Fruit fly (Drosophila melanogaster) whole organism, embryonic: ENCODE results near the gene rho-5.

Source experiments
- CG10462 ChIP-seq: fragments of 200-800 bp; sonication (Bioruptor generic); optimal IDR thresholded peaks from 2 replicates; lab custom pipeline; 2016; ENCODE audit warnings: missing biosample characterization, missing genetic modification characterization
- CG14860 ChIP-seq: fragments of 200-800 bp; sonication (Bioruptor generic); IDR thresholded peaks from 3 replicates; pipeline ENCODE4 v1.3.6; 2022; ENCODE audit warnings: missing biosample characterization, missing genetic modification characterization; ENCODE audit not compliant: partially characterized antibody
- CG15601 ChIP-seq: fragments of 200-800 bp; sonication (Bioruptor generic); optimal IDR thresholded peaks from 3 replicates; lab custom pipeline; 2019; ENCODE audit warnings: missing biosample characterization, mild to moderate bottlenecking, missing genetic modification characterization, moderate library complexity
- CG16813 ChIP-seq: fragments of 200-800 bp; sonication (Bioruptor generic); IDR thresholded peaks from 3 replicates; pipeline ENCODE4 v1.3.6; 2022; ENCODE audit warnings: missing biosample characterization, missing genetic modification characterization; ENCODE audit not compliant: partially characterized antibody
- CG17361 ChIP-seq: fragments of 200-800 bp; sonication (Bioruptor generic); IDR thresholded peaks from 3 replicates; pipeline ENCODE4 v1.3.6; 2022; ENCODE audit warnings: missing biosample characterization, missing genetic modification characterization
- CG17829 ChIP-seq: fragments of 200-800 bp; optimal IDR thresholded peaks from 2 replicates; lab custom pipeline; 2019; ENCODE audit warnings: missing biosample characterization, mild to moderate bottlenecking, missing genetic modification characterization, moderate library complexity
- CG1832 ChIP-seq: fragments of 200-800 bp; sonication (Bioruptor generic); optimal IDR thresholded peaks from 2 replicates; lab custom pipeline; 2017; ENCODE audit warnings: missing biosample characterization, mild to moderate bottlenecking, missing genetic modification characterization, inconsistent platforms
- CG18764 ChIP-seq: fragments of 200-800 bp; sonication (Bioruptor generic); optimal IDR thresholded peaks from 3 replicates; lab custom pipeline; 2016; ENCODE audit warnings: missing biosample characterization, missing genetic modification characterization
- CG2116 ChIP-seq: fragments of 200-800 bp; sonication (Bioruptor generic); optimal IDR thresholded peaks from 3 replicates; lab custom pipeline; 2018; ENCODE audit warnings: missing biosample characterization, mild to moderate bottlenecking, missing genetic modification characterization
- CG2129 ChIP-seq: fragments of 200-800 bp; sonication (Bioruptor generic); IDR thresholded peaks from 2 replicates; pipeline ENCODE4 v1.3.6; 2022; ENCODE audit warnings: missing biosample characterization, missing genetic modification characterization; ENCODE audit not compliant: partially characterized antibody
- CG2199 ChIP-seq: fragments of 200-800 bp; sonication (Bioruptor generic); IDR thresholded peaks from 3 replicates; pipeline ENCODE4 v1.3.6; 2022; ENCODE audit warnings: missing biosample characterization, missing genetic modification characterization
- CG32532 ChIP-seq: fragments of 200-800 bp; sonication (Bioruptor generic); IDR thresholded peaks from 2 replicates; pipeline ENCODE4 v1.3.6; 2022; ENCODE audit warnings: missing biosample characterization, missing genetic modification characterization
- CG3995 ChIP-seq: fragments of 200-800 bp; sonication (Bioruptor generic); optimal IDR thresholded peaks from 3 replicates; lab custom pipeline; 2016; ENCODE audit warnings: missing biosample characterization, missing genetic modification characterization
- CG4360 ChIP-seq: fragments of 200-800 bp; sonication (Bioruptor generic); IDR thresholded peaks from 2 replicates; pipeline ENCODE4 v1.3.6; 2022; ENCODE audit warnings: missing biosample characterization, missing genetic modification characterization
- CG7357 ChIP-seq: fragments of 200-800 bp; sonication (Bioruptor generic); IDR thresholded peaks from 3 replicates; pipeline ENCODE4 v1.3.6; 2022; ENCODE audit warnings: missing biosample characterization, missing genetic modification characterization
- CG7963 ChIP-seq: fragments of 200-800 bp; sonication (Bioruptor generic); IDR thresholded peaks from 3 replicates; pipeline ENCODE4 v1.3.6; 2022; ENCODE audit warnings: missing biosample characterization, missing genetic modification characterization; ENCODE audit not compliant: partially characterized antibody
- CG9797 ChIP-seq: fragments of 200-800 bp; sonication (Bioruptor generic); optimal IDR thresholded peaks from 3 replicates; lab custom pipeline; 2018; ENCODE audit warnings: missing biosample characterization, mild to moderate bottlenecking, missing genetic modification characterization
- CG9876 ChIP-seq: fragments of 200-800 bp; sonication (Bioruptor generic); optimal IDR thresholded peaks from 2 replicates; lab custom pipeline; 2016; ENCODE audit warnings: missing biosample characterization, missing genetic modification characterization
- Dp ChIP-seq: fragments of 200-800 bp; sonication (Bioruptor generic); optimal IDR thresholded peaks from 2 replicates; lab custom pipeline; 2018; ENCODE audit warnings: missing biosample characterization, mild to moderate bottlenecking, missing genetic modification characterization, moderate library complexity
- Dref ChIP-seq: fragments of 200-800 bp; sonication (Bioruptor generic); IDR thresholded peaks from 2 replicates; pipeline ENCODE4 v1.3.6; 2022; ENCODE audit warnings: missing biosample characterization, missing genetic modification characterization
- Ets97D ChIP-seq: fragments of 200-800 bp; sonication (Bioruptor generic); optimal IDR thresholded peaks from 3 replicates; lab custom pipeline; 2016; ENCODE audit warnings: missing biosample characterization, missing genetic modification characterization
- Hmx ChIP-seq: fragments of 200-800 bp; sonication (Bioruptor generic); optimal IDR thresholded peaks from 2 replicates; lab custom pipeline; 2016; ENCODE audit warnings: missing biosample characterization, missing genetic modification characterization
- Mad ChIP-seq: fragments of 200-800 bp; sonication (Bioruptor generic); optimal IDR thresholded peaks from 2 replicates; lab custom pipeline; 2016; ENCODE audit warnings: missing biosample characterization, missing genetic modification characterization
- Scr ChIP-seq: fragments of 200-800 bp; sonication (Bioruptor generic); IDR thresholded peaks from 2 replicates; pipeline ENCODE4 v1.3.6; 2022; ENCODE audit warnings: missing biosample characterization, missing genetic modification characterization; ENCODE audit not compliant: partially characterized antibody
- Spps ChIP-seq: fragments of 200-800 bp; sonication (Bioruptor generic); optimal IDR thresholded peaks from 2 replicates; lab custom pipeline; 2018; ENCODE audit warnings: missing biosample characterization, mild to moderate bottlenecking, missing genetic modification characterization
- Sry-β ChIP-seq: fragments of 200-800 bp; sonication (Bioruptor generic); optimal IDR thresholded peaks from 2 replicates; lab custom pipeline; 2018; ENCODE audit warnings: missing biosample characterization, mild to moderate bottlenecking, missing genetic modification characterization, moderate library complexity
- Stat92E ChIP-seq, 3 experiments: fragments of >200 bp in 2 of 3; fragments of 200-800 bp in 1 of 3; sonication (Bioruptor generic) in 1 of 3; optimal IDR thresholded peaks; 2 replicates each; lab custom pipeline; 2017 to 2019; ENCODE audit warnings: missing biosample characterization in 3 of 3, missing genetic modification characterization in 3 of 3, mild to moderate bottlenecking in 1 of 3, moderate library complexity in 1 of 3
- Taf1 ChIP-seq: fragments of 200-800 bp; sonication (Bioruptor generic); IDR thresholded peaks from 2 replicates; pipeline ENCODE4 v1.3.6; 2022; ENCODE audit warnings: missing biosample characterization, missing genetic modification characterization
- YL-1 ChIP-seq: fragments of 200-800 bp; sonication (Bioruptor generic); optimal IDR thresholded peaks from 3 replicates; lab custom pipeline; 2017; ENCODE audit warnings: missing biosample characterization, mild to moderate bottlenecking, missing genetic modification characterization
- amos ChIP-seq: fragments of 200-800 bp; sonication (Bioruptor generic); IDR thresholded peaks from 2 replicates; pipeline ENCODE4 v1.3.6; 2022; ENCODE audit warnings: missing biosample characterization, missing genetic modification characterization; ENCODE audit not compliant: partially characterized antibody
- cg ChIP-seq: fragments of 200-800 bp; sonication (Bioruptor generic); optimal IDR thresholded peaks from 3 replicates; lab custom pipeline; 2019; ENCODE audit warnings: missing biosample characterization, mild to moderate bottlenecking, missing genetic modification characterization, moderate library complexity
- dpn ChIP-seq, 2 experiments: fragments of 200-800 bp; sonication (Bioruptor generic); optimal IDR thresholded peaks; 3 replicates each; lab custom pipeline; 2016; ENCODE audit warnings: missing biosample characterization in 2 of 2, missing genetic modification characterization in 2 of 2
- ems ChIP-seq: fragments of 200-800 bp; sonication (Bioruptor generic); optimal IDR thresholded peaks from 3 replicates; lab custom pipeline; 2016; ENCODE audit warnings: missing biosample characterization, missing genetic modification characterization
- gem ChIP-seq: fragments of 200-800 bp; sonication (Bioruptor generic); optimal IDR thresholded peaks from 2 replicates; lab custom pipeline; 2019; ENCODE audit warnings: missing biosample characterization, mild to moderate bottlenecking, missing genetic modification characterization, moderate library complexity
- hth ChIP-seq: fragments of >200 bp; optimal IDR thresholded peaks from 2 replicates; lab custom pipeline; 2017; ENCODE audit warnings: inconsistent platforms
- lilli ChIP-seq: fragments of 200-800 bp; sonication (Bioruptor generic); optimal IDR thresholded peaks from 3 replicates; lab custom pipeline; 2016; ENCODE audit warnings: missing biosample characterization, missing genetic modification characterization
- lola ChIP-seq, 3 experiments: fragments of >200 bp in 2 of 3; fragments of 200-800 bp in 1 of 3; sonication (Bioruptor generic) in 1 of 3; optimal IDR thresholded peaks; 2 replicates each; lab custom pipeline; 2017 to 2019; ENCODE audit warnings: missing biosample characterization in 3 of 3, missing genetic modification characterization in 3 of 3, mild to moderate bottlenecking in 1 of 3, moderate library complexity in 1 of 3
- mam ChIP-seq: fragments of 200-800 bp; sonication (Bioruptor generic); optimal IDR thresholded peaks from 3 replicates; lab custom pipeline; 2016; ENCODE audit warnings: missing biosample characterization, missing genetic modification characterization
- mirr ChIP-seq: fragments of 200-800 bp; sonication (Bioruptor generic); optimal IDR thresholded peaks from 3 replicates; lab custom pipeline; 2018; ENCODE audit warnings: missing biosample characterization, mild to moderate bottlenecking, missing genetic modification characterization
- org-1 ChIP-seq: fragments of 200-800 bp; sonication (Bioruptor generic); optimal IDR thresholded peaks from 2 replicates; lab custom pipeline; 2017; ENCODE audit warnings: missing biosample characterization, missing genetic modification characterization
- otp ChIP-seq: fragments of 200-800 bp; sonication (Bioruptor generic); IDR thresholded peaks from 3 replicates; pipeline ENCODE4, ENCODE4 v1.3.6; 2022; ENCODE audit warnings: missing biosample characterization, missing genetic modification characterization
- pfk ChIP-seq: fragments of 200-800 bp; sonication (Bioruptor generic); optimal IDR thresholded peaks from 2 replicates; lab custom pipeline; 2018; ENCODE audit warnings: missing biosample characterization, mild to moderate bottlenecking, missing genetic modification characterization, moderate library complexity
- pzg ChIP-seq: fragments of 200-800 bp; sonication (Bioruptor generic); optimal IDR thresholded peaks from 3 replicates; lab custom pipeline; 2018; ENCODE audit warnings: missing biosample characterization, mild to moderate bottlenecking, missing genetic modification characterization, moderate library complexity
- sd ChIP-seq: fragments of 200-800 bp; sonication (Bioruptor generic); optimal IDR thresholded peaks from 3 replicates; lab custom pipeline; 2018; ENCODE audit warnings: missing biosample characterization, mild to moderate bottlenecking, missing genetic modification characterization, moderate library complexity
- ssp ChIP-seq: fragments of 200-800 bp; sonication (Bioruptor generic); IDR thresholded peaks from 2 replicates; pipeline ENCODE4 v1.3.6; 2022; ENCODE audit warnings: missing biosample characterization, missing genetic modification characterization
- trem ChIP-seq: fragments of 200-800 bp; optimal IDR thresholded peaks from 3 replicates; lab custom pipeline; 2019; ENCODE audit warnings: missing biosample characterization, mild to moderate bottlenecking, missing genetic modification characterization, moderate library complexity
- tx ChIP-seq: fragments of 200-800 bp; sonication (Bioruptor generic); optimal IDR thresholded peaks from 2 replicates; lab custom pipeline; 2016; ENCODE audit warnings: missing biosample characterization, missing genetic modification characterization
- yki ChIP-seq: fragments of >200 bp; optimal IDR thresholded peaks from 3 replicates; lab custom pipeline; 2018
- zfh1 ChIP-seq: fragments of 200-800 bp; sonication (Bioruptor generic); IDR thresholded peaks from 3 replicates; pipeline ENCODE4 v1.3.6; 2022; ENCODE audit warnings: missing biosample characterization, missing genetic modification characterization

The rho-5 gene

DNA sequence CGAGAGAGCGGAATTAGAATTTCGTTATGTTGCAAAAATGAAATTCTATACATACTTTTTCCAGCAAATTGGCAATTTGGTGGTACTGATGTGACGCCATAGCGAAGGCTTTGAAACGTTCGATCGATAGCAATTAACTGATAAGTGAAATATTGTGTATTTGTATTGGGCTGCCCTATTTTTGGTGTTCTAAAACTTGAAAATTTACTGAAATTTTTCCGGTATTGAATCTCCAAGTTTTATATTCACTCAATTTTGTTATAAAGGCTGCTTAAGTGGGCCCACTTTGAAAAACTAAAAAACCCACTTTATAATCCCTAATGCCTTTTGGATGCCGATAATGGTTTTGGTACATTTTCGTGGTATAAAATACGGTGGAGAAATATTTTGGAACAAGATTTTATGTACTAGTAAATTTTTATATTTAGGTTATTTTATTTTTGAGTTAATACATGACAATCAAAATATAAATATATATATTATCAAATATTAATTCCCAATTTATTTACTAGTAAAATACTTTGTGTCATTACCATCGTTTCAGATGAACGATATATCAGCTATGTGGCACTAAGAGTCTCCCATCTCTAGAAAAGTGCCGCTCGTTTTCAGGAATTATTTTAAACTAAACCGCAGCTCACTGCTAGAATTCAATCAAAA lies 11.2 kb downstream of the rho-5 start, which contains the start of the genes Cand1 and pim (continued):
- TF ChIP-seq tx (no peak), Scr (peak; percentile 80), cg (GFP tag; lab: Kevin White, UChicago) (no peak), YL-1 (peak; percentile 52), Mad (no peak), ems (GFP tag; lab: Kevin White, UChicago) (no peak), CG10462 (GFP tag; lab: Kevin White, UChicago) (no peak), CG2116 (peak; percentile 31), CG7963 (GFP tag; lab: Robert Waterston, UW) (peak; percentile 36; the same call in 1 of the 3 replicates), CG2199 (no peak), org-1 (GFP tag; lab: Kevin White, UChicago) (no peak), Taf1 (GFP tag; lab: Robert Waterston, UW) (no peak), lilli (GFP tag; lab: Kevin White, UChicago) (no peak), CG16813 (peak; percentile 70), CG2129 (GFP tag; lab: Robert Waterston, UW) (0 out of 2 replicates have a peak, but pooled peaks have one; percentile 16), hth (lab: Kevin White, UChicago) (no peak), CG7357 (GFP tag; lab: Robert Waterston, UW) (no peak), Dp (GFP tag; lab: Kevin White, UChicago) (peak; percentile 77), CG9876 (GFP tag; lab: Kevin White, UChicago) (no peak), CG18764 (GFP tag; lab: Kevin White, UChicago) (no peak), CG32532 (GFP tag; lab: Robert Waterston, UW) (no peak), mirr (GFP tag; lab: Kevin White, UChicago) (no peak), CG17829 (peak; percentile 69), pfk (GFP tag; lab: Kevin White, UChicago) (peak; percentile 90), Sry-β (no peak), CG4360 (no peak), lola (GFP tag; optimal IDR thresholded peaks at IDR 0.05; lab: Kevin White, UChicago) (peak in 1 of 3 experiments; percentile 19), dpn (GFP tag; optimal IDR thresholded peaks at IDR 0.05; lab: Kevin White, UChicago) (peak in 1 of 2 experiments; percentile 12), amos (GFP tag; lab: Robert Waterston, UW) (peak; percentile 71), Dref (peak; percentile 42; the same call in 1 of the 2 replicates), trem (tag; lab: Kevin White, UChicago) (peak; percentile 81), ssp (GFP tag; lab: Robert Waterston, UW) (peak; percentile 29; the same call in 1 of the 2 replicates), CG9797 (GFP tag; lab: Kevin White, UChicago) (peak; percentile 59), yki (lab: Kevin White, UChicago) (no peak), CG1832 (GFP tag; lab: Kevin White, UChicago) (no peak), CG3995 (GFP tag; lab: Kevin White, UChicago) (no peak), CG14860 (GFP tag; lab: Robert Waterston, UW) (0 out of 3 replicates have a peak, but pooled peaks have one; percentile 12), Spps (tag; lab: Kevin White, UChicago) (no peak), Ets97D (GFP tag; lab: Kevin White, UChicago) (no peak), Hmx (GFP tag; lab: Kevin White, UChicago) (no peak), zfh1 (GFP tag; lab: Robert Waterston, UW) (no peak), CG17361 (peak; percentile 48; the same call in 1 of the 3 replicates), sd (tag; lab: Kevin White, UChicago) (peak; percentile 50), gem (tag; lab: Kevin White, UChicago) (no peak), otp (GFP tag; lab: Robert Waterston, UW) (no peak), pzg (GFP tag; lab: Kevin White, UChicago) (peak; percentile 58), CG15601 (tag; lab: Kevin White, UChicago) (peak; percentile 62), Stat92E (GFP tag; optimal IDR thresholded peaks at IDR 0.05; lab: Kevin White, UChicago) (no peak), mam (GFP tag; lab: Kevin White, UChicago) (no peak)
